Worm (Caenorhabditis elegans) whole organism, late embryonic: Measurements from ENCODE around the gene fbxa-128.

Source experiments
- F13H6.1 ChIP-seq: sonication (generic microtip); optimal IDR thresholded peaks from 2 replicates; lab custom pipeline; 2016; ENCODE audit warnings: missing genetic modification characterization, missing compliant biosample characterization
- K02D7.2 ChIP-seq: sonication (generic microtip); optimal IDR thresholded peaks from 2 replicates; lab custom pipeline; 2017; ENCODE audit warnings: mild to moderate bottlenecking, missing genetic modification characterization, missing compliant biosample characterization
- K09A11.1 ChIP-seq: sonication (generic microtip); optimal IDR thresholded peaks from 2 replicates; lab custom pipeline; 2017; ENCODE audit warnings: antibody characterized with exemption, mild to moderate bottlenecking, missing genetic modification characterization, missing compliant biosample characterization; ENCODE audit not compliant: insufficient read depth
- Y22D7AL.16 ChIP-seq: sonication (generic microtip); optimal IDR thresholded peaks from 2 replicates; lab custom pipeline; 2016; ENCODE audit warnings: missing genetic modification characterization, missing compliant biosample characterization
- ama-1 ChIP-seq: fragments of 150-350 bp; optimal IDR thresholded peaks from 2 replicates; lab custom pipeline; 2014
- ceh-14 ChIP-seq: sonication (generic microtip); optimal IDR thresholded peaks from 2 replicates; lab custom pipeline; 2016; ENCODE audit warnings: missing genotype, missing genetic modification characterization, missing compliant biosample characterization
- ceh-19 ChIP-seq: fragments of 200-800 bp; sonication (Bioruptor generic); optimal IDR thresholded peaks from 2 replicates; lab custom pipeline; 2018; ENCODE audit warnings: mild to moderate bottlenecking, missing genetic modification characterization, missing compliant biosample characterization
- ceh-22 ChIP-seq: sonication (generic microtip); optimal IDR thresholded peaks from 2 replicates; lab custom pipeline; 2017; ENCODE audit warnings: missing biosample characterization, missing genetic modification characterization
- ceh-31 ChIP-seq: sonication (generic microtip); optimal IDR thresholded peaks from 2 replicates; lab custom pipeline; 2016; ENCODE audit warnings: missing genetic modification characterization, missing compliant biosample characterization
- ceh-48 ChIP-seq: sonication (generic microtip); optimal IDR thresholded peaks from 2 replicates; lab custom pipeline; 2016; ENCODE audit warnings: missing genetic modification characterization, inconsistent platforms, missing compliant biosample characterization
- ceh-6 ChIP-seq: fragments of 200-800 bp; sonication (Bioruptor generic); optimal IDR thresholded peaks from 2 replicates; lab custom pipeline; 2018; ENCODE audit warnings: mild to moderate bottlenecking, missing genetic modification characterization, missing compliant biosample characterization
- dmd-4 ChIP-seq: sonication (generic microtip); optimal IDR thresholded peaks from 2 replicates; lab custom pipeline; 2016; ENCODE audit warnings: borderline replicate concordance, missing genetic modification characterization, missing compliant biosample characterization
- elt-4 ChIP-seq: sonication (generic microtip); optimal IDR thresholded peaks from 2 replicates; lab custom pipeline; 2016; ENCODE audit warnings: missing genetic modification characterization, missing compliant biosample characterization
- ets-4 ChIP-seq: sonication (generic microtip); optimal IDR thresholded peaks from 2 replicates; lab custom pipeline; 2016; ENCODE audit warnings: missing genetic modification characterization, missing compliant biosample characterization
- fkh-10 ChIP-seq: fragments of 150-350 bp; optimal IDR thresholded peaks from 2 replicates; lab custom pipeline; 2014; ENCODE audit warnings: missing biosample characterization, missing genetic modification reagents, missing genetic modification characterization
- fkh-6 ChIP-seq: sonication (generic microtip); optimal IDR thresholded peaks from 2 replicates; lab custom pipeline; 2016; ENCODE audit warnings: missing genetic modification characterization, missing compliant biosample characterization
- gmeb-2 ChIP-seq: sonication (generic microtip); optimal IDR thresholded peaks from 2 replicates; lab custom pipeline; 2016; ENCODE audit warnings: missing genetic modification characterization, inconsistent platforms, missing compliant biosample characterization
- hlh-13 ChIP-seq: fragments of 200-800 bp; sonication (Bioruptor generic); optimal IDR thresholded peaks from 2 replicates; lab custom pipeline; 2018; ENCODE audit warnings: mild to moderate bottlenecking, missing genetic modification characterization, missing compliant biosample characterization
- hlh-15 ChIP-seq: sonication (generic microtip); optimal IDR thresholded peaks from 2 replicates; lab custom pipeline; 2016; ENCODE audit warnings: missing genetic modification characterization, missing compliant biosample characterization
- lim-6 ChIP-seq: sonication (generic microtip); optimal IDR thresholded peaks from 2 replicates; lab custom pipeline; 2016; ENCODE audit warnings: missing genetic modification characterization, missing compliant biosample characterization
- nfya-1 ChIP-seq: sonication (generic microtip); optimal IDR thresholded peaks from 2 replicates; lab custom pipeline; 2017; ENCODE audit warnings: missing genetic modification characterization, mild to moderate bottlenecking, missing compliant biosample characterization, antibody characterized with exemption, moderate library complexity
- nhr-11 ChIP-seq: fragments of 150-350 bp; optimal IDR thresholded peaks from 2 replicates; lab custom pipeline; 2014; ENCODE audit warnings: missing biosample characterization, missing genetic modification characterization
- pat-9 ChIP-seq: fragments of 200-800 bp; sonication (Bioruptor generic); optimal IDR thresholded peaks from 2 replicates; lab custom pipeline; 2018; ENCODE audit warnings: mild to moderate bottlenecking, missing genetic modification characterization, moderate library complexity, missing compliant biosample characterization
- pax-1 ChIP-seq: fragments of 150-350 bp; optimal IDR thresholded peaks from 2 replicates; lab custom pipeline; 2014; ENCODE audit warnings: missing biosample characterization, missing genetic modification characterization
- pha-4 ChIP-seq: fragments of 150-350 bp; optimal IDR thresholded peaks from 2 replicates; lab custom pipeline; 2018; ENCODE audit warnings: missing biosample characterization, missing genetic modification reagents, missing genetic modification characterization
- pqm-1 ChIP-seq: sonication (generic microtip); optimal IDR thresholded peaks from 2 replicates; lab custom pipeline; 2016; ENCODE audit warnings: missing genetic modification characterization, missing compliant biosample characterization
- ref-2 ChIP-seq: sonication (generic microtip); optimal IDR thresholded peaks from 2 replicates; lab custom pipeline; 2016; ENCODE audit warnings: missing genetic modification characterization, missing compliant biosample characterization
- sdc-2 ChIP-seq: sonication (generic microtip); optimal IDR thresholded peaks from 2 replicates; lab custom pipeline; 2016; ENCODE audit warnings: missing genotype, missing genetic modification characterization, missing compliant biosample characterization
- syd-9 ChIP-seq: sonication (generic microtip); optimal IDR thresholded peaks from 2 replicates; lab custom pipeline; 2016; ENCODE audit warnings: mild to moderate bottlenecking, missing genetic modification characterization, moderate library complexity, missing compliant biosample characterization
- tbx-2 ChIP-seq: sonication (generic microtip); optimal IDR thresholded peaks from 2 replicates; lab custom pipeline; 2016; ENCODE audit warnings: missing genetic modification characterization, missing compliant biosample characterization
- tbx-7 ChIP-seq: sonication (generic microtip); optimal IDR thresholded peaks from 2 replicates; lab custom pipeline; 2016; ENCODE audit warnings: missing genotype, missing genetic modification characterization, missing compliant biosample characterization
- unc-3 ChIP-seq, 2 experiments: fragments of 200-800 bp in 1 of 2; sonication (Bioruptor generic) in 1 of 2; sonication (generic microtip) in 1 of 2; conservative IDR thresholded peaks in 1 of 2; optimal IDR thresholded peaks in 1 of 2; 2 replicates each; pipeline versions ENCODE4 v1.3.6 to Lab custom; 2016 to 2022; ENCODE audit warnings: missing compliant biosample characterization in 2 of 2, missing genetic modification characterization in 2 of 2, missing genetic modification reagents in 1 of 2
- unc-42 ChIP-seq: sonication (generic microtip); optimal IDR thresholded peaks from 2 replicates; lab custom pipeline; 2016; ENCODE audit warnings: missing genotype, missing genetic modification characterization, missing compliant biosample characterization
- zip-5 ChIP-seq: sonication (generic microtip); optimal IDR thresholded peaks from 2 replicates; lab custom pipeline; 2016; ENCODE audit warnings: missing genetic modification characterization, missing compliant biosample characterization

Gene fbxa-128

DNA sequence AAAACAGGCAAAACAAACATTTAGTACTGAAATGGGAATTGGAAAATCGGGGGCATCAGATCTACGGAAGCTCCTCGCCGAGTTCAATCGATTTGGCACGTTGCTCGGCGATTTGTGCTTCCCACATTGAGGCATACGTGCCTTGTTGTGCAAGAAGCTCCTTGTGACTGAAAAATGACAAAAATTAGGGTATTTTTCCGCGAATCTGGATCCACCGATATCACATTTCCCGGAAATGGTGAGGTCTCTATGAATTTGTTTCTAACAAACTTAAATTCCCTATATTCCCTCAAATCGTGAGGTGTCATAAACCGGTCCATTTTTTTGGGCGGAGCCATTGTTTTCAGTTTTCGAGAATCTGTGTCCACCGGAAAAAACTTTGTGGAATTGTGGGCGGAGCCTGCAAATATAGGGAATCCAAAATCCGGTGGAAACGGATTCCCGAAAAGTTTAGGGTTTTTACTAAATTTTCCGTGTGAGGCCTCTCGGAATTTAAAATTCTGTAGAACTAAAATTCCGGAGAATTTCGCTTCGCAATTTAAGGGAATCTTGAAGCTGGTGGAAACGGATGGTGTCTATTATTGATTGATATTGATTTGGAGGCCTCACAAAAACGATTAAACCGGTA, 47.1 kb downstream of the fbxa-128 start (continued):
- TF ChIP-seq lim-6 (tag; lab: Kevin White, UChicago) (peak; percentile 91), zip-5 (peak; percentile 88), syd-9 (tag; lab: Kevin White, UChicago) (peak; percentile 36), ceh-48 (tag; lab: Kevin White, UChicago) (no peak), ceh-14 (tag; lab: Kevin White, UChicago) (peak; percentile 94), ets-4 (tag; lab: Kevin White, UChicago) (peak; percentile 95), nfya-1 (tag; lab: Kevin White, UChicago) (no peak), pha-4 (no peak), ceh-31 (tag; lab: Kevin White, UChicago) (peak; percentile 99), fkh-10 (no peak), fkh-6 (peak; percentile 69), elt-4 (peak; percentile 90), unc-3 (GFP tag; conservative IDR thresholded peaks at IDR 0.05; lab: Robert Waterston, UW) (no peak), unc-3 (tag; optimal IDR thresholded peaks at IDR 0.05; lab: Kevin White, UChicago) (peak; percentile 69), K09A11.1 (tag; lab: Kevin White, UChicago) (no peak), tbx-7 (tag; lab: Kevin White, UChicago) (peak; percentile 98), pax-1 (tag; lab: Kevin White, UChicago) (no peak)
- TF ChIP-seq, all 69 proteins: peak for 42

DNA sequence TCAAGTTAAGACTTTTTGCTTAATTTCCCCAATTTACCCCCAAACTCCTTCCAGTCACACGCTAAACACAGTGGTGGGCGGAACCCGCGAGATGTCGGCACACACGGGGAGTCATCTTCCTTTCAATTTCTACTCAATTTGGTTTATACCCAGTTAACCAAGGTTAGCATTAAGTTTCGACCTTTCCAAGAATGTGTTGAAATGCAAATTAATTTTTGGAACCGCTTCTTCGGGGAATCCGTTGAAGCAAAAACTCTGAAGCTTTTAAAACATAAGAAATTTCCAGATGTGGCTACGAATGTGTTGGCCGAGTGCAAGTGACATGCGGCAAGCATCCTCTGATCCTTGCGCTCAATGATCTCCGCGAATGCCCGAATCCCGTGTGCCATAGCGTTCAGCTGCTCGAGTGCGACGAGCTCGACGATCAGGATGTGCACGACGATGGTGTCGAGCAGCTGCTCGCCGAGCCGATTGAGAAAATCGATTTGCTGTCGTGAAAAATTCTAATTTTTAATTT, 48.0 kb downstream of the fbxa-128 start:
- TF ChIP-seq ama-1 (lab: Kevin White, UChicago), result peak; percentile 66
- TF ChIP-seq pqm-1 (tag; lab: Kevin White, UChicago), result no peak
- TF ChIP-seq gmeb-2, result no peak
- TF ChIP-seq unc-42 (tag; lab: Kevin White, UChicago), result no peak
- TF ChIP-seq ceh-6 (GFP tag; lab: Kevin White, UChicago), result no peak

DNA sequence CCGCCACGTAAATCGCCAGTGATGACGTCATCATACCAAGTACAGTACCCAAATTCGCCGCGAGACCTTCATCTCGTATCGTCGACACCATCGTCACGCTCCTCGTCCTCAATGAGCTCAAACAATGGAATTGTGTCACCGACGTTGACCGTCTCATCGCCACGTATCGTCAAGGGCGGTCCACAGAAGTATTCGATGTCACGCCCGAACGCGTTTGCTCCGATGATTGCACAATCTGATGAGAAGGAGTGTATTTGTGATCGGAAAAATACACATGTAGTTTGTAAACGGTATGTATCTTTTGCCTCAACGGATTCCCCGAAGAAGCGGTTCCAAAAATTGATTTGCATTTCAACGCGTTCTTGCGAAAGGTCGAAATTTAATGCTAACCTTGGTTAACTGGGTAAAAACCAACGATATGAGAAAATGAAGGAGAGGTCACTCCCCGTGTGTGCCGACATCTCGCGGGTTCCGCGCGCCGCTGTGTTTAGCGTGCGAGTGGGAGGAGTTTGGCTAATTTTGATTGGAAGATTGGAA, 48.7 kb downstream of the fbxa-128 start:
- TF ChIP-seq tbx-7 (tag; lab: Kevin White, UChicago), result no peak
- no peak for TF ChIP-seq fkh-10
- no peak for TF ChIP-seq dmd-4 (tag; lab: Kevin White, UChicago)
- TF ChIP-seq K02D7.2 (tag; lab: Kevin White, UChicago), result no peak
- TF ChIP-seq elt-4, result no peak
- peak; percentile 89 for TF ChIP-seq ama-1 (lab: Kevin White, UChicago)
- TF ChIP-seq nhr-11 (tag; lab: Kevin White, UChicago), result no peak
- TF ChIP-seq nfya-1 (tag; lab: Kevin White, UChicago), result peak; percentile 75
- no peak for TF ChIP-seq sdc-2 (tag; lab: Kevin White, UChicago)
- no peak for TF ChIP-seq unc-42 (tag; lab: Kevin White, UChicago)
- TF ChIP-seq ceh-22 (tag; lab: Kevin White, UChicago), result no peak

DNA sequence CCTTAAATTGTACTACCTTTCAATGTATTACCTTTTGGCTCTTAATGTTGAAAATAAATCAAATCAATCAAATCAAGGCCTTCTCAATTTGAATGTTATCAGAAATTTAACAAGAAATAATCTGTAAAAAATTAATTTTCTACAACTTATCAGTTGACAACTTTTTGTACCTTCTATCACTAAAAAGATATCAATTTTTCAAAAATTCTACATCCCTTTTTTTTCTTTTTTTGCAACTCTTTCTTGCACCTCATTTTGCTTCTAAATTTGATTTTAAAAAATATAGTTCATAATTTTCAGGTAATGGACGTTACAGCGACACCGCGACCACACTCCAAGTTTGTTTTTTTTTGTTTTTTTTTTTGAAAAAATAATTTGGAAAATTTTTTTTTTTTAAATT, 50.7 kb downstream of the fbxa-128 start, which contains the start of gene W09D6.5:
W09D6.5 (plus strand) TSS at position 301 of the 400 bp plus-strand sequence.
- no peak for TF ChIP-seq hlh-15 (tag; lab: Kevin White, UChicago)
- TF ChIP-seq ceh-31 (tag; lab: Kevin White, UChicago), result no peak
- no peak for TF ChIP-seq F13H6.1
- no peak for TF ChIP-seq fkh-10
- no peak for TF ChIP-seq Y22D7AL.16
- TF ChIP-seq hlh-13, result no peak
- TF ChIP-seq tbx-2 (tag; lab: Kevin White, UChicago), result no peak
- no peak for TF ChIP-seq pat-9 (tag; lab: Kevin White, UChicago)
- TF ChIP-seq ref-2 (tag; lab: Kevin White, UChicago), result no peak
- TF ChIP-seq ceh-19, result no peak
